Fruit fly (Drosophila melanogaster) whole organism, embryonic: ENCODE data around the gene Mur2B.

ENCODE experiments used
- BtbVII ChIP-seq: fragments of 200-800 bp; sonication (Bioruptor generic); optimal IDR thresholded peaks from 3 replicates; lab custom pipeline; 2017; ENCODE audit warnings: missing biosample characterization, mild to moderate bottlenecking, missing genetic modification characterization
- CG10654 ChIP-seq: fragments of 200-800 bp; sonication (Bioruptor generic); optimal IDR thresholded peaks from 2 replicates; lab custom pipeline; 2016; ENCODE audit warnings: missing biosample characterization, missing genetic modification characterization
- CG12071 ChIP-seq: fragments of 200-800 bp; sonication (Bioruptor generic); optimal IDR thresholded peaks from 3 replicates; lab custom pipeline; 2018; ENCODE audit warnings: missing biosample characterization, mild to moderate bottlenecking, missing genetic modification characterization
- CG12744 ChIP-seq: fragments of 200-800 bp; sonication (Bioruptor generic); optimal IDR thresholded peaks from 2 replicates; lab custom pipeline; 2016; ENCODE audit warnings: missing biosample characterization, missing genetic modification characterization
- CG13894 ChIP-seq: fragments of 200-800 bp; sonication (Bioruptor generic); optimal IDR thresholded peaks from 3 replicates; lab custom pipeline; 2018; ENCODE audit warnings: missing biosample characterization, mild to moderate bottlenecking, missing genetic modification characterization, moderate library complexity
- CG14050 ChIP-seq: fragments of 200-800 bp; sonication (Bioruptor generic); IDR thresholded peaks from 3 replicates; pipeline ENCODE4 v1.3.6; 2022; ENCODE audit warnings: missing biosample characterization, missing genetic modification characterization
- CG14710 ChIP-seq: fragments of 200-800 bp; sonication (Bioruptor generic); optimal IDR thresholded peaks from 3 replicates; lab custom pipeline; 2019; ENCODE audit warnings: missing biosample characterization, mild to moderate bottlenecking, missing genetic modification characterization, moderate library complexity
- CG15601 ChIP-seq: fragments of 200-800 bp; sonication (Bioruptor generic); optimal IDR thresholded peaks from 3 replicates; lab custom pipeline; 2019; ENCODE audit warnings: missing biosample characterization, mild to moderate bottlenecking, missing genetic modification characterization, moderate library complexity
- CG2199 ChIP-seq: fragments of 200-800 bp; sonication (Bioruptor generic); IDR thresholded peaks from 3 replicates; pipeline ENCODE4 v1.3.6; 2022; ENCODE audit warnings: missing biosample characterization, missing genetic modification characterization
- CG2889 ChIP-seq: fragments of 200-800 bp; sonication (Bioruptor generic); IDR thresholded peaks from 3 replicates; pipeline ENCODE4 v1.3.6; 2022; ENCODE audit warnings: missing biosample characterization, missing genetic modification characterization
- CG30431 ChIP-seq: fragments of 200-800 bp; sonication (Bioruptor generic); optimal IDR thresholded peaks from 2 replicates; lab custom pipeline; 2017; ENCODE audit warnings: missing biosample characterization, missing genetic modification characterization
- CG3163 ChIP-seq: fragments of 200-800 bp; sonication (Bioruptor generic); optimal IDR thresholded peaks from 3 replicates; lab custom pipeline; 2016; ENCODE audit warnings: missing biosample characterization, missing genetic modification characterization
- CG7357 ChIP-seq: fragments of 200-800 bp; sonication (Bioruptor generic); IDR thresholded peaks from 3 replicates; pipeline ENCODE4 v1.3.6; 2022; ENCODE audit warnings: missing biosample characterization, missing genetic modification characterization
- CG8281 ChIP-seq: fragments of 200-800 bp; sonication (Bioruptor generic); optimal IDR thresholded peaks from 2 replicates; lab custom pipeline; 2018; ENCODE audit warnings: missing biosample characterization, mild to moderate bottlenecking, missing genetic modification characterization, moderate library complexity
- CG8924 ChIP-seq: fragments of 200-800 bp; optimal IDR thresholded peaks from 3 replicates; lab custom pipeline; 2019; ENCODE audit warnings: missing biosample characterization, mild to moderate bottlenecking, missing genetic modification characterization, moderate library complexity
- CG9817 ChIP-seq: fragments of 200-800 bp; sonication (Bioruptor generic); optimal IDR thresholded peaks from 2 replicates; lab custom pipeline; 2018; ENCODE audit warnings: missing biosample characterization, mild to moderate bottlenecking, missing genetic modification characterization, moderate library complexity
- CG9876 ChIP-seq: fragments of 200-800 bp; sonication (Bioruptor generic); optimal IDR thresholded peaks from 2 replicates; lab custom pipeline; 2016; ENCODE audit warnings: missing biosample characterization, missing genetic modification characterization
- CrebB ChIP-seq: fragments of 200-800 bp; sonication (Bioruptor generic); optimal IDR thresholded peaks from 3 replicates; lab custom pipeline; 2018; ENCODE audit warnings: missing biosample characterization, mild to moderate bottlenecking, missing genetic modification characterization
- Dp ChIP-seq: fragments of 200-800 bp; sonication (Bioruptor generic); optimal IDR thresholded peaks from 2 replicates; lab custom pipeline; 2018; ENCODE audit warnings: missing biosample characterization, mild to moderate bottlenecking, missing genetic modification characterization, moderate library complexity
- E2f1 ChIP-seq: fragments of 200-800 bp; sonication (Bioruptor generic); IDR thresholded peaks from 2 replicates; pipeline ENCODE4 v1.3.6; 2022; ENCODE audit warnings: missing biosample characterization, missing genetic modification characterization
- Hey ChIP-seq: fragments of 200-800 bp; sonication (Bioruptor generic); optimal IDR thresholded peaks from 3 replicates; lab custom pipeline; 2018; ENCODE audit warnings: missing biosample characterization, mild to moderate bottlenecking, missing genetic modification characterization
- Hr78 ChIP-seq, 2 experiments: fragments of 200-800 bp in 1 of 2; fragments of >200 bp in 1 of 2; sonication (Bioruptor generic) in 1 of 2; optimal IDR thresholded peaks; 2 replicates each; lab custom pipeline; 2017 to 2019; ENCODE audit warnings: missing biosample characterization in 2 of 2, missing genetic modification characterization in 2 of 2, mild to moderate bottlenecking in 1 of 2, moderate library complexity in 1 of 2
- Lhr ChIP-seq: fragments of 200-800 bp; sonication (Bioruptor generic); optimal IDR thresholded peaks from 3 replicates; lab custom pipeline; 2017; ENCODE audit warnings: mild to moderate bottlenecking, missing biosample characterization, missing genetic modification reagents, missing genetic modification characterization
- Lpt ChIP-seq: fragments of >200 bp; optimal IDR thresholded peaks from 2 replicates; lab custom pipeline; 2018; ENCODE audit warnings: missing biosample characterization, missing genetic modification characterization
- Max ChIP-seq: fragments of 200-800 bp; sonication (Bioruptor generic); optimal IDR thresholded peaks from 2 replicates; lab custom pipeline; 2016; ENCODE audit warnings: missing biosample characterization, mild to moderate bottlenecking, missing genetic modification characterization
- NFAT ChIP-seq: fragments of 200-800 bp; sonication (Bioruptor generic); IDR thresholded peaks from 2 replicates; pipeline ENCODE4 v1.3.6; 2022; ENCODE audit warnings: missing biosample characterization, missing genetic modification characterization
- Oaz ChIP-seq: fragments of 200-800 bp; sonication (Bioruptor generic); IDR thresholded peaks from 2 replicates; pipeline ENCODE4 v1.3.6; 2022; ENCODE audit warnings: missing biosample characterization, missing genetic modification characterization
- Opbp ChIP-seq: fragments of 200-800 bp; sonication (Bioruptor generic); IDR thresholded peaks from 3 replicates; pipeline ENCODE4 v1.3.6; 2022; ENCODE audit warnings: missing biosample characterization, missing genetic modification characterization; ENCODE audit not compliant: partially characterized antibody
- ac ChIP-seq: fragments of 200-800 bp; sonication (Bioruptor generic); optimal IDR thresholded peaks from 3 replicates; lab custom pipeline; 2017; ENCODE audit warnings: missing biosample characterization, mild to moderate bottlenecking, missing genetic modification characterization
- ash1 ChIP-seq: fragments of 200-800 bp; sonication (Bioruptor generic); optimal IDR thresholded peaks from 2 replicates; lab custom pipeline; 2018; ENCODE audit warnings: missing biosample characterization, mild to moderate bottlenecking, missing genetic modification characterization
- bbx ChIP-seq: fragments of 200-800 bp; sonication (Bioruptor generic); IDR thresholded peaks from 2 replicates; pipeline ENCODE4 v1.3.6; 2022; ENCODE audit warnings: missing biosample characterization, missing genetic modification characterization; ENCODE audit not compliant: partially characterized antibody
- crol ChIP-seq: fragments of 200-800 bp; sonication (Bioruptor generic); IDR thresholded peaks from 2 replicates; pipeline ENCODE4 v1.3.6; 2022; ENCODE audit warnings: missing biosample characterization, missing genetic modification characterization
- crp ChIP-seq, 2 experiments: fragments of 200-800 bp; sonication (Bioruptor generic); optimal IDR thresholded peaks; 2 replicates in 1 of 2; 3 replicates in 1 of 2; lab custom pipeline; 2017; ENCODE audit warnings: missing biosample characterization in 2 of 2, missing genetic modification characterization in 2 of 2, mild to moderate bottlenecking in 1 of 2, moderate library complexity in 1 of 2
- dimm ChIP-seq: fragments of 200-800 bp; sonication (Bioruptor generic); IDR thresholded peaks from 2 replicates; pipeline ENCODE4 v1.3.6; 2022; ENCODE audit warnings: missing biosample characterization, missing genetic modification characterization
- gce ChIP-seq: fragments of 200-800 bp; sonication (Bioruptor generic); IDR thresholded peaks from 3 replicates; pipeline ENCODE4 v1.3.6; 2022; ENCODE audit warnings: missing biosample characterization, missing genetic modification characterization
- gem ChIP-seq: fragments of 200-800 bp; sonication (Bioruptor generic); optimal IDR thresholded peaks from 2 replicates; lab custom pipeline; 2019; ENCODE audit warnings: missing biosample characterization, mild to moderate bottlenecking, missing genetic modification characterization, moderate library complexity
- hb ChIP-seq: fragments of 200-800 bp; sonication (Bioruptor generic); IDR thresholded peaks from 3 replicates; pipeline ENCODE4 v1.3.6; 2022; ENCODE audit warnings: missing biosample characterization, missing genetic modification characterization; ENCODE audit not compliant: partially characterized antibody
- jing ChIP-seq: fragments of 200-800 bp; sonication (Bioruptor generic); optimal IDR thresholded peaks from 2 replicates; lab custom pipeline; 2018; ENCODE audit warnings: missing biosample characterization, mild to moderate bottlenecking, missing genetic modification characterization
- lab ChIP-seq: fragments of 200-800 bp; sonication (Bioruptor generic); optimal IDR thresholded peaks from 3 replicates; lab custom pipeline; 2017; ENCODE audit warnings: missing biosample characterization, missing genetic modification characterization, mild to moderate bottlenecking, moderate library complexity, missing genetic modification reagents
- maf-S ChIP-seq: fragments of 200-800 bp; sonication (Bioruptor generic); optimal IDR thresholded peaks from 2 replicates; lab custom pipeline; 2016; ENCODE audit warnings: missing biosample characterization, missing genetic modification characterization
- mam ChIP-seq: fragments of 200-800 bp; sonication (Bioruptor generic); optimal IDR thresholded peaks from 3 replicates; lab custom pipeline; 2016; ENCODE audit warnings: missing biosample characterization, missing genetic modification characterization
- pb ChIP-seq: fragments of 200-800 bp; sonication (Bioruptor generic); optimal IDR thresholded peaks from 3 replicates; lab custom pipeline; 2016; ENCODE audit warnings: missing biosample characterization, missing genetic modification characterization
- seq ChIP-seq: fragments of 200-800 bp; sonication (Bioruptor generic); IDR thresholded peaks from 2 replicates; pipeline ENCODE4 v1.3.6; 2022; ENCODE audit warnings: missing biosample characterization, missing genetic modification characterization
- sisA ChIP-seq: fragments of 200-800 bp; sonication (Bioruptor generic); IDR thresholded peaks from 2 replicates; pipeline ENCODE4 v1.3.6; 2022; ENCODE audit warnings: missing biosample characterization, missing genetic modification characterization
- so ChIP-seq: fragments of 200-800 bp; sonication (Bioruptor generic); IDR thresholded peaks from 3 replicates; pipeline ENCODE4 v1.3.6; 2022; ENCODE audit warnings: missing biosample characterization, missing genetic modification characterization
- toy ChIP-seq: fragments of 200-800 bp; sonication (Bioruptor generic); IDR thresholded peaks from 2 replicates; pipeline ENCODE4 v1.3.6; 2022; ENCODE audit warnings: missing biosample characterization, missing genetic modification characterization
- unc-4 ChIP-seq: fragments of 200-800 bp; sonication (Bioruptor generic); IDR thresholded peaks from 2 replicates; pipeline ENCODE4 v1.3.6; 2022; ENCODE audit warnings: missing biosample characterization, missing genetic modification characterization; ENCODE audit not compliant: partially characterized antibody
- wor ChIP-seq: fragments of 200-800 bp; sonication (Bioruptor generic); IDR thresholded peaks from 2 replicates; pipeline ENCODE4 v1.3.6; 2022; ENCODE audit warnings: missing biosample characterization, missing genetic modification characterization

Mur2B gene

DNA sequence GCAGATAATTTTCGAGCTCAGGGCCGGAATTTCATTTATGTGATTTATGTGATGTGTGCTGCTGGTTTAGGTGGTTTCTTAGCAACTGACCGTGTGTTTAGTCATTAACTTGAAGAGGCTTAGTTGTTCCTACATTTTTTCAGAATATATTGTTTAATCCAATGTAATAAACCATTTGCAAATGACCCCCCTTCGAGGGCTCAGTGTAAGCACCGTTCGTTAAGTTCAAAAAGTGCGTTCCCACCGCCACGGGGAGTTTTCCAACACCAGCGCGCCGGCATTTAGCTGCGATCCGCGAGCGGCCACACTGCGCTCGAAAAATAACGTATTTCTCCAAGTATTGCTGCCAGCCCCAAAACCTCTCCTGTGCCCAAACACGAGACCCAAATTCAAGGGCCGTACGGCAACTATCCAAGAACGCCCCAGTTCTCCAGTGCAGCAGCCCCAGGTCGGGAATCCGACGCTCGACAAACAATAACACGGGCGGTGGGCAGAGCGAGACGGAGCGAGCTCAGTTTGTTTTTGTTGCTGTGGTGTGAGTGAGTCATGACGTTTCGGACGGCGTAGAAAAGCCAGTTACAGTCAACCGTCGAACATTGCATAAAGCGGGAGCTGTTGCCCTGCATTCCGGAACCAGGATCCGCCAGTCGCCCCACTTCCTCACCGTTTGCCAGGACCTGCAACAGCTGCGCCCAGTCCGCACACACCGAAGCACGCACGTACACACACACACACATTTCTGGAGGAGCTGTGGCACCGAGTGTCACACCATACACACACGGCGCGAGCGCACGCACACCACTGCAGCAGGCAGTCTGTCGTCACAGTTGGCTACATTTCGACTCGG lies 190.1 kb downstream of the Mur2B start, which contains the start of gene rush (continued):
- TF ChIP-seq Max: peak; percentile 6
- TF ChIP-seq toy (GFP tag; lab: Robert Waterston, UW): no peak
- TF ChIP-seq Hr78 (GFP tag; optimal IDR thresholded peaks at IDR 0.05; lab: Kevin White, UChicago): no peak
- no peak for TF ChIP-seq ash1 (GFP tag; lab: Kevin White, UChicago)
- TF ChIP-seq BtbVII (GFP tag; lab: Kevin White, UChicago): no peak
- 0 out of 3 replicates have a peak, but pooled peaks have one; percentile 13 for TF ChIP-seq CG14050
- no peak for TF ChIP-seq so (GFP tag; lab: Robert Waterston, UW)
- TF ChIP-seq CG30431 (GFP tag; lab: Kevin White, UChicago): no peak
- TF ChIP-seq CG10654 (GFP tag; lab: Kevin White, UChicago): no peak
- TF ChIP-seq ac (GFP tag; lab: Kevin White, UChicago): no peak
- no peak for TF ChIP-seq CG8924
- TF ChIP-seq hb (GFP tag; lab: Robert Waterston, UW): no peak
- TF ChIP-seq pb (GFP tag; lab: Kevin White, UChicago): no peak
- TF ChIP-seq Lhr (GFP tag; lab: Kevin White, UChicago): peak; percentile 10
- TF ChIP-seq gce (GFP tag; lab: Robert Waterston, UW): no peak
- no peak for TF ChIP-seq dimm (GFP tag; lab: Robert Waterston, UW)
- peak; percentile 20 for TF ChIP-seq CG9876 (GFP tag; lab: Kevin White, UChicago)
- no peak for TF ChIP-seq CG2199 (GFP tag; lab: Robert Waterston, UW)
- TF ChIP-seq sisA: peak; percentile 14; the same call in 1 of the 2 replicates

DNA sequence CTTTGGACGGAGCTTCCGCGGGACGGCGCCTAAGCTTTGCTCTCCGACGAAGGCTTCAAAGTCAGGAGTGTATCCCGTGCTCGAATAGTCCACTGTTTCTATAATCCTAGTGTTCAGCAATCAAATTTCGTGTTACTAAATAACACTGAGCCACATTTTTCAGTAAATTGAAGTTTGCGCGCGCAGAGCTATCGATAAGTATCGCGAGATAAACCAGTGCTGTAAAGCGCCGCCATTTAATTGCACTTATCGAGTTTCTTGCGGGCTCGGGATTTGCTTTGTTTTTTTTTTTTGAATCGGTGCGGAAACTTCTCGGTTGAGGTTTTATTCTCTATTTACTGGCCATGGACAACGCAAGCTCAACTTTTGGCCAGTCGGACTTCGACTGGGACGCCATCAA lies 191.7 kb downstream of the Mur2B start, which contains the start of the genes Rab27 and mei-38:
Gene Rab27, minus strand, starts transcription at position 127 of the 400 bp plus-strand sequence.
Gene mei-38, plus strand, starts transcription at position 216 of the 400 bp plus-strand sequence.
- TF ChIP-seq E2f1: peak; percentile 27; the same call in 1 of the 2 replicates
- no peak for TF ChIP-seq CG7357 (GFP tag; lab: Robert Waterston, UW)
- no peak for TF ChIP-seq gem (tag; lab: Kevin White, UChicago)
- TF ChIP-seq CG2889 (GFP tag; lab: Robert Waterston, UW): no peak
- TF ChIP-seq Opbp (GFP tag; lab: Robert Waterston, UW): peak; percentile 78
- no peak for TF ChIP-seq Hey (tag; lab: Kevin White, UChicago)
- no peak for TF ChIP-seq Lpt (GFP tag; lab: Kevin White, UChicago)
- no peak for TF ChIP-seq hb (GFP tag; lab: Robert Waterston, UW)
- TF ChIP-seq CG3163 (GFP tag; lab: Kevin White, UChicago): peak; percentile 13
- peak; percentile 17 for TF ChIP-seq mam
- no peak for TF ChIP-seq CG13894 (tag; lab: Kevin White, UChicago)
- no peak for TF ChIP-seq CG9876 (GFP tag; lab: Kevin White, UChicago)
- TF ChIP-seq seq (GFP tag; lab: Robert Waterston, UW): no peak
- TF ChIP-seq Oaz (GFP tag; lab: Robert Waterston, UW): no peak
- no peak for TF ChIP-seq CG9817 (tag; lab: Kevin White, UChicago)
- TF ChIP-seq wor (GFP tag; lab: Robert Waterston, UW): no peak
- TF ChIP-seq CrebB (tag; lab: Kevin White, UChicago): no peak
- TF ChIP-seq jing (GFP tag; lab: Kevin White, UChicago): no peak
- TF ChIP-seq Dp (GFP tag; lab: Kevin White, UChicago): peak; percentile 93
- TF ChIP-seq CG8281 (tag; lab: Kevin White, UChicago): no peak
- TF ChIP-seq unc-4: peak; percentile 70
- TF ChIP-seq lab: peak; percentile 37
- TF ChIP-seq CG15601: no peak
- TF ChIP-seq crp (GFP tag; optimal IDR thresholded peaks at IDR 0.05; lab: Kevin White, UChicago): no peak
- peak; percentile 65; the same call in 1 of the 2 replicates for TF ChIP-seq bbx
- no peak for TF ChIP-seq CG12071 (GFP tag; lab: Kevin White, UChicago)
- no peak for TF ChIP-seq maf-S (GFP tag; lab: Kevin White, UChicago)
- no peak for TF ChIP-seq ash1 (GFP tag; lab: Kevin White, UChicago)
- no peak for TF ChIP-seq NFAT (GFP tag; lab: Robert Waterston, UW)
- TF ChIP-seq CG14710 (tag; lab: Kevin White, UChicago): peak; percentile 38
- no peak for TF ChIP-seq crol (GFP tag; lab: Robert Waterston, UW)
- TF ChIP-seq CG12744 (GFP tag; lab: Kevin White, UChicago): no peak
